Fruit fly (Drosophila melanogaster) whole organism, adult: ENCODE results near the gene PGAP2.

Experiments used
- CG11617 ChIP-seq: fragments of 200-800 bp; sonication (Bioruptor generic); optimal IDR thresholded peaks from 2 replicates; lab custom pipeline; 2017; ENCODE audit warnings: mild to moderate bottlenecking, missing biosample characterization, missing genetic modification reagents, missing genetic modification characterization
- CG12768 ChIP-seq: fragments of 200-800 bp; sonication (Bioruptor generic); optimal IDR thresholded peaks from 2 replicates; lab custom pipeline; 2017; ENCODE audit warnings: missing biosample characterization, missing genetic modification characterization, mild to moderate bottlenecking, moderate library complexity, missing genetic modification reagents
- CG14711 ChIP-seq: fragments of 200-800 bp; sonication (Bioruptor generic); optimal IDR thresholded peaks from 2 replicates; lab custom pipeline; 2018; ENCODE audit warnings: missing biosample characterization, mild to moderate bottlenecking, missing genetic modification characterization, moderate library complexity
- CG1620 ChIP-seq: fragments of 200-800 bp; sonication (Bioruptor generic); optimal IDR thresholded peaks from 2 replicates; lab custom pipeline; 2016; ENCODE audit warnings: missing biosample characterization, missing genetic modification characterization
- CG33017 ChIP-seq: fragments of 200-800 bp; sonication (Bioruptor generic); optimal IDR thresholded peaks from 2 replicates; lab custom pipeline; 2018; ENCODE audit warnings: missing biosample characterization, mild to moderate bottlenecking, missing genetic modification characterization, moderate library complexity
- CG5204 ChIP-seq: fragments of 200-800 bp; sonication (Bioruptor generic); optimal IDR thresholded peaks from 2 replicates; lab custom pipeline; 2016; ENCODE audit warnings: missing biosample characterization, missing genetic modification characterization
- CG7045 ChIP-seq: fragments of 200-800 bp; sonication (Bioruptor generic); optimal IDR thresholded peaks from 2 replicates; lab custom pipeline; 2017; ENCODE audit warnings: missing biosample characterization, mild to moderate bottlenecking, missing genetic modification characterization
- CG7101 ChIP-seq: fragments of 200-800 bp; sonication (Bioruptor generic); optimal IDR thresholded peaks from 2 replicates; lab custom pipeline; 2018; ENCODE audit warnings: missing biosample characterization, mild to moderate bottlenecking, missing genetic modification characterization, moderate library complexity
- Clk ChIP-seq: fragments of 200-800 bp; sonication (Bioruptor generic); optimal IDR thresholded peaks from 2 replicates; lab custom pipeline; 2017; ENCODE audit warnings: missing biosample characterization, missing genetic modification characterization
- Crg-1 ChIP-seq: fragments of 200-800 bp; sonication (Bioruptor generic); optimal IDR thresholded peaks from 2 replicates; lab custom pipeline; 2016; ENCODE audit warnings: missing biosample characterization, missing genetic modification characterization
- Hr96 ChIP-seq: fragments of 200-800 bp; sonication (Bioruptor generic); optimal IDR thresholded peaks from 2 replicates; lab custom pipeline; 2016; ENCODE audit warnings: missing biosample characterization, missing genetic modification characterization
- Mnt ChIP-seq: fragments of 200-800 bp; sonication (Bioruptor generic); optimal IDR thresholded peaks from 2 replicates; lab custom pipeline; 2016; ENCODE audit warnings: missing biosample characterization, mild to moderate bottlenecking, missing genetic modification characterization
- bab1 ChIP-seq: fragments of 200-800 bp; sonication (Bioruptor generic); optimal IDR thresholded peaks from 3 replicates; lab custom pipeline; 2019; ENCODE audit warnings: missing biosample characterization, mild to moderate bottlenecking, missing genetic modification characterization, moderate library complexity
- cic ChIP-seq: fragments of 200-800 bp; sonication (Bioruptor generic); optimal IDR thresholded peaks from 2 replicates; lab custom pipeline; 2017; ENCODE audit warnings: missing biosample characterization, mild to moderate bottlenecking, missing genetic modification characterization, moderate library complexity
- cnc ChIP-seq, 2 experiments: fragments of >200 bp; optimal IDR thresholded peaks; 2 replicates each; lab custom pipeline; 2017
- kay ChIP-seq: fragments of 200-800 bp; sonication (Bioruptor generic); peaks from one replicate; lab custom pipeline; 2016; ENCODE audit warnings: missing biosample characterization, missing genetic modification characterization, borderline replicate concordance
- ovo ChIP-seq: fragments of 200-800 bp; sonication (Bioruptor generic); optimal IDR thresholded peaks from 2 replicates; lab custom pipeline; 2016; ENCODE audit warnings: missing biosample characterization, missing genetic modification characterization
- pad ChIP-seq: fragments of 200-800 bp; sonication (Bioruptor generic); optimal IDR thresholded peaks from 3 replicates; lab custom pipeline; 2017; ENCODE audit warnings: missing biosample characterization, missing genetic modification characterization, mild to moderate bottlenecking, moderate library complexity, missing genetic modification reagents
- tj ChIP-seq: fragments of 200-800 bp; sonication (Bioruptor generic); optimal IDR thresholded peaks from 3 replicates; lab custom pipeline; 2017; ENCODE audit warnings: missing biosample characterization, mild to moderate bottlenecking, missing genetic modification characterization, moderate library complexity
- toe ChIP-seq: fragments of 200-800 bp; sonication (Bioruptor generic); optimal IDR thresholded peaks from 2 replicates; lab custom pipeline; 2016; ENCODE audit warnings: missing biosample characterization, missing genetic modification characterization

PGAP2 gene

dm6 chr2L:845341-846004 lies 26.2 kb upstream of the PGAP2 start:
- TF ChIP-seq cnc (optimal IDR thresholded peaks at IDR 0.05; lab: Kevin White, UChicago) (no peak), pad (GFP tag; lab: Kevin White, UChicago) (no peak), CG12768 (GFP tag; lab: Kevin White, UChicago) (peak; percentile 33), CG7045 (GFP tag; lab: Kevin White, UChicago) (peak; percentile 67), CG11617 (GFP tag; lab: Kevin White, UChicago) (no peak), tj (GFP tag; lab: Kevin White, UChicago) (no peak), CG33017 (peak; percentile 58), Clk (GFP tag; lab: Kevin White, UChicago) (peak; percentile 11), kay (GFP tag; lab: Kevin White, UChicago) (no peak), ovo (GFP tag; lab: Kevin White, UChicago) (peak; percentile 28), cic (GFP tag; lab: Kevin White, UChicago) (no peak), CG5204 (peak; percentile 21), CG7101 (peak; percentile 58), Hr96 (GFP tag; lab: Kevin White, UChicago) (peak; percentile 11), Crg-1 (GFP tag; lab: Kevin White, UChicago) (no peak), Mnt (no peak), CG14711 (tag; lab: Kevin White, UChicago) (peak; percentile 62), toe (GFP tag; lab: Kevin White, UChicago) (peak; percentile 36), bab1 (GFP tag; lab: Kevin White, UChicago) (no peak), CG1620 (no peak)

dm6 chr2L:843850-844791 lies 24.8 kb upstream of the PGAP2 start:
- TF ChIP-seq bab1 (GFP tag; lab: Kevin White, UChicago) (peak; percentile 65), CG12768 (GFP tag; lab: Kevin White, UChicago) (peak; percentile 71), CG11617 (GFP tag; lab: Kevin White, UChicago) (peak; percentile 13), Hr96 (GFP tag; lab: Kevin White, UChicago) (no peak), toe (GFP tag; lab: Kevin White, UChicago) (no peak), Crg-1 (GFP tag; lab: Kevin White, UChicago) (no peak), Clk (GFP tag; lab: Kevin White, UChicago) (no peak), CG7101 (peak; percentile 68), CG7045 (GFP tag; lab: Kevin White, UChicago) (peak; percentile 35), tj (GFP tag; lab: Kevin White, UChicago) (peak; percentile 100), CG14711 (tag; lab: Kevin White, UChicago) (peak; percentile 43), CG33017 (peak; percentile 60)

dm6 chr2L:843301-843700 lies 24.0 kb upstream of the PGAP2 start:
- TF ChIP-seq Hr96 (GFP tag; lab: Kevin White, UChicago) = no peak
- peak; percentile 15 for TF ChIP-seq Crg-1 (GFP tag; lab: Kevin White, UChicago)
- TF ChIP-seq CG11617 (GFP tag; lab: Kevin White, UChicago) = peak; percentile 39

- TF ChIP-seq Clk (GFP tag; lab: Kevin White, UChicago) (no peak), tj (GFP tag; lab: Kevin White, UChicago) (peak; percentile 57), ovo (GFP tag; lab: Kevin White, UChicago) (no peak), pad (GFP tag; lab: Kevin White, UChicago) (no peak), bab1 (GFP tag; lab: Kevin White, UChicago) (no peak), CG7101 (no peak), Mnt (no peak)
Measured at dm6 chr2L:842873-843272, 23.6 kb upstream of the PGAP2 start.

dm6 chr2L:841708-842107 lies 22.4 kb upstream of the PGAP2 start:
- peak; percentile 66 for TF ChIP-seq Hr96 (GFP tag; lab: Kevin White, UChicago)
- TF ChIP-seq ovo (GFP tag; lab: Kevin White, UChicago) = no peak
- TF ChIP-seq Clk (GFP tag; lab: Kevin White, UChicago) = peak; percentile 13
- TF ChIP-seq cnc (optimal IDR thresholded peaks at IDR 0.05; lab: Kevin White, UChicago) = no peak
- TF ChIP-seq CG7101 = peak; percentile 72
- peak; percentile 78 for TF ChIP-seq CG14711 (tag; lab: Kevin White, UChicago)
- no peak for TF ChIP-seq CG5204
- TF ChIP-seq CG33017 = peak; percentile 54
- peak; percentile 82 for TF ChIP-seq CG7045 (GFP tag; lab: Kevin White, UChicago)
- no peak for TF ChIP-seq cic (GFP tag; lab: Kevin White, UChicago)
- no peak for TF ChIP-seq kay (GFP tag; lab: Kevin White, UChicago)
- peak; percentile 64 for TF ChIP-seq pad (GFP tag; lab: Kevin White, UChicago)
- TF ChIP-seq Crg-1 (GFP tag; lab: Kevin White, UChicago) = no peak
- peak; percentile 49 for TF ChIP-seq CG11617 (GFP tag; lab: Kevin White, UChicago)
- no peak for TF ChIP-seq Mnt
- peak; percentile 93 for TF ChIP-seq bab1 (GFP tag; lab: Kevin White, UChicago)
- TF ChIP-seq CG12768 (GFP tag; lab: Kevin White, UChicago) = peak; percentile 81
- peak; percentile 50 for TF ChIP-seq CG1620
- TF ChIP-seq tj (GFP tag; lab: Kevin White, UChicago) = peak; percentile 98
- peak; percentile 18 for TF ChIP-seq toe (GFP tag; lab: Kevin White, UChicago)
